Worm (Caenorhabditis elegans) whole organism, L3 larva: Measurements from ENCODE around the gene mboa-4.

Experiments
- elt-1 ChIP-seq: fragments of 150-350 bp; optimal IDR thresholded peaks from 2 replicates; lab custom pipeline; 2014; ENCODE audit warnings: missing biosample characterization, missing genetic modification characterization
- eor-1 ChIP-seq, 2 experiments: fragments of 150-350 bp; optimal IDR thresholded peaks; 2 replicates each; lab custom pipeline; 2014 to 2018; ENCODE audit warnings: missing biosample characterization in 2 of 2, missing genetic modification characterization in 2 of 2
- lin-15B ChIP-seq: fragments of 150-350 bp; optimal IDR thresholded peaks from 2 replicates; lab custom pipeline; 2014; ENCODE audit warnings: missing biosample characterization, missing genetic modification characterization
- nfya-1 ChIP-seq: sonication (generic microtip); optimal IDR thresholded peaks from 2 replicates; lab custom pipeline; 2017; ENCODE audit warnings: missing genetic modification characterization, mild to moderate bottlenecking, missing compliant biosample characterization, antibody characterized with exemption, moderate library complexity; ENCODE audit not compliant: insufficient read depth
- nhr-11 ChIP-seq: fragments of 150-350 bp; optimal IDR thresholded peaks from 2 replicates; lab custom pipeline; 2014; ENCODE audit warnings: missing biosample characterization, missing genetic modification characterization
- nhr-12 ChIP-seq: fragments of 150-350 bp; optimal IDR thresholded peaks from 2 replicates; lab custom pipeline; 2014; ENCODE audit warnings: missing biosample characterization, missing genetic modification characterization
- sea-2 ChIP-seq: fragments of 150-350 bp; sonication (generic microtip); optimal IDR thresholded peaks from 4 replicates; lab custom pipeline; 2014; ENCODE audit warnings: missing biosample characterization, missing genetic modification reagents, missing genetic modification characterization
- tbx-2 ChIP-seq: sonication (generic microtip); optimal IDR thresholded peaks from 2 replicates; lab custom pipeline; 2016; ENCODE audit warnings: mild to moderate bottlenecking, missing genetic modification characterization, missing compliant biosample characterization
- zag-1 ChIP-seq: fragments of 150-350 bp; optimal IDR thresholded peaks from 2 replicates; lab custom pipeline; 2014; ENCODE audit warnings: missing biosample characterization, missing genetic modification characterization

DNA sequence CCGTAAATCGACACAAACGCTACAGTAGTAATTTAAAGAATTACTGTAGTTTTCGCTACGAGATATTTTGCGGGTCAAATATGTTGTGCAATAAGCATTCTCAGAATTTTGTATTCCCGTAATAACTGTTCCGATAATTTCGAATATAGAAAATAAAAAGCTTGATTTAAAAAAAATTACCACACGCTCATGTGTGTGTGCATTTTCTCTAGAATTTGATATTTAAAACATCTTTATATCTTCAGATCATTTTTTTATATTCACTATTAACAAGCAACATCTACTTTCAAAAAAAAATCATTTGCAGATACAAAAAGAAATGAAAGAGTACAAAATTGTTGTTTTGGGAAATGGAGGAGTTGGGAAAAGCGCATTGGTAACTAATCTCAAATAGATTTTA lies 17.2 kb upstream of the mboa-4 start, which contains the start of gene rap-3:
- TF ChIP-seq nhr-12 (tag; lab: Kevin White, UChicago) (no peak), tbx-2 (tag; lab: Kevin White, UChicago) (no peak), nfya-1 (tag; lab: Kevin White, UChicago) (no peak), sea-2 (GFP tag; lab: Kevin White, UChicago) (no peak), lin-15B (no peak), nhr-11 (tag; lab: Kevin White, UChicago) (no peak), zag-1 (tag; lab: Kevin White, UChicago) (no peak), elt-1 (tag; lab: Kevin White, UChicago) (no peak), eor-1 (tag; optimal IDR thresholded peaks at IDR 0.05; lab: Kevin White, UChicago) (no peak)
